Worm (Caenorhabditis elegans): ENCODE data around the gene C07G2.5.

Gene C07G2.5

DNA sequence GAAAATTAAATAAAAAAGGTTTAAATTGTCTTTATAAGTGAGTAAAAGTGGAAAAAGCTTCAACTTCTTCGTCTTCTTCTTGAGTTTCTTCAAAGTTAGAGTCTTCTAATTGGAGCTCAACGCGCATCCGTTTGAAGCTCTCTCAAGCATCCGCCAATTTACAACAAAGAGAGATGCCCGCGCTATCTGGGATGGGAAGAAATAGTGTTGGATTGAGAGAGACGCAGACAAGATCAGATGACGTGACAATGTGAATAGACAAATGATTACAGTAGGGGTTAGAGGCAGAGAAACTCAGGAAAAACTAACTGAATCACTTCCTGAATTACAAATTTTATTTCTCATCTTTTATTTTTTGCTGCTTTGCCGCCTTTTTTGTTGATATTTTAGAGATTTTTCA is 15.9 kb downstream of the C07G2.5 start:
- no peak for TF ChIP-seq zfh-2 (GFP tag; conservative IDR thresholded peaks at IDR 0.05)
- peak; percentile 75 for TF ChIP-seq hmg-1.2 (GFP tag; IDR thresholded peaks at IDR 0.05)
- no peak for TF ChIP-seq Y67H2A.10 (GFP tag; conservative IDR thresholded peaks at IDR 0.05)
- no peak for TF ChIP-seq unc-130 (GFP tag; optimal IDR thresholded peaks at IDR 0.05)
- TF ChIP-seq him-1 (tag; optimal IDR thresholded peaks at IDR 0.05), result no peak
- TF ChIP-seq egl-18 (GFP tag; IDR thresholded peaks at IDR 0.05), result no peak

DNA sequence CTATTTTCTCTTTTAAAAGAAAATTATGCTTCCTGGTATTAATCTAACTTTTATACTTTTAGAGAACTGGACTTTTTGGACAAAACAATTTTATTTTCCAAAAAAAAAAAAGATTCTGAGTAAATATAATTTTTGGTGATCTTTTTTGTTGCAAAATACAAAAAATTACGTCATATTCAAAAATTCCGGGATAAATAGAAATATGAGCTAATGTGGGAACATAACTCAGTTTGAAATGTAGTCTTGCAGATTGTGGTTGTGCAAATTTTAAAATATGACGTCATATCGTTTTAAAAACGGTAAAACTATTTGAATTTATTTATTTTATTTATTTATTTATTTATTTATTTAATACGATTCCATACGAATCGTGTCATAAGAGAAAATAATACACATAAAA is 17.1 kb downstream of the C07G2.5 start:
- TF ChIP-seq attf-3 (GFP tag; conservative IDR thresholded peaks at IDR 0.05), result no peak
- TF ChIP-seq rcor-1 (GFP tag; IDR thresholded peaks at IDR 0.05), result no peak
- no peak for TF ChIP-seq ceh-27 (GFP tag; optimal IDR thresholded peaks at IDR 0.05)
- no peak for TF ChIP-seq Y53F4B.3 (GFP tag; IDR thresholded peaks at IDR 0.05)

DNA sequence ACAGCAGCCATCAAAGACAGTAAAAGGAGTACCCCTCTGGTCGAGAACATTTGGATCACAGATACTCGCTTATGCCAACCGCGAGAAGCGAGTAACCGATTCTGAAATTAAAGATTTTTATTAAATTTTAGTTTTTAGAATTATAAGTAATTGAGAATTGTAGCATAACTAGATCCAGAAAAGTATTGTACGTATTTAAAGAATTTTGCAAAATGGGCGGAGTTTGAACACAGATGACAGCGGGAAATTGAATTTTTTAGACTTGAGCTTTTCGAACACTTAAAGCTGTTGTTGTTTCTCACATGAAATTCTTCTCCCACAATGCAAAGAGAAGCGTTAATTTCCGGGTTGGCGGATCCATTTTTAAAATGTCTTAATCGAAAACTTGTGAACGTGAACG is 21.4 kb downstream of the C07G2.5 start, which contains the start of gene ins-17:
Gene ins-17 (minus strand): TSS at position 101 of the 400 bp plus-strand sequence.
- TF ChIP-seq ets-4 (GFP tag; optimal IDR thresholded peaks at IDR 0.05) (no peak), ztf-3 (GFP tag; optimal IDR thresholded peaks at IDR 0.05) (no peak), T07F8.4 (tag; optimal IDR thresholded peaks at IDR 0.05) (no peak), tbp1 (GFP tag; optimal IDR thresholded peaks at IDR 0.05) (no peak), K11D2.4 (GFP tag; IDR thresholded peaks at IDR 0.05) (no peak), lin-54 (GFP tag; optimal IDR thresholded peaks at IDR 0.05) (no peak), egl-18 (GFP tag; IDR thresholded peaks at IDR 0.05) (no peak), xnd-1 (tag; optimal IDR thresholded peaks at IDR 0.05) (no peak), rec-8 (tag; optimal IDR thresholded peaks at IDR 0.05) (no peak)

DNA sequence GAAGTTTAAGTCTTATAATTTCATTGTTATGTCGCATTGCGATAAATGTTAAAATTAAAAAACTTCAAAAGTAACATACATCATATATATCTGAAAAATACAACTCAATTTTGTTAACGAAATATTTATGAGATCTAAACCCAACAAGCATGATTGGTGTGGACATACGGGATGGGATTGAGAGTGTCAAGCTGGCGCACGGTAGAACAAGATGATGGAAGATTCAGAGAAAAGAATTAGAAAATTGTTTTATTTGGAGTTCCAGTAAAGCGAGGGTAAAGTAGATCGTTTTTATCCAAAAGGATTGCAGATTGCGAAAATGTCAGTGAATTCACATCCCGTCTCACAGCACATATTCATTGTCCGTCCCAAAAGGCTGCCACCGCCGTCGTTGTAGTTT is 22.0 kb downstream of the C07G2.5 start:
- no peak for TF ChIP-seq F37B4.10 (GFP tag; IDR thresholded peaks at IDR 0.05)
- TF ChIP-seq zim-3 (tag; optimal IDR thresholded peaks at IDR 0.05), result peak; percentile 23
- no peak for TF ChIP-seq snpc-1.3 (tag; optimal IDR thresholded peaks at IDR 0.05; ENCODE audit: insufficient read depth)
- no peak for TF ChIP-seq ceh-91 (GFP tag; IDR thresholded peaks at IDR 0.05)
- TF ChIP-seq ztf-18 (tag; optimal IDR thresholded peaks at IDR 0.05), result no peak
- TF ChIP-seq snpc-4 (GFP tag; optimal IDR thresholded peaks at IDR 0.05), result no peak
- TF ChIP-seq snpc-4 (tag; optimal IDR thresholded peaks at IDR 0.05), result no peak
- peak; percentile 67; the same call in 1 of the 2 replicates for TF ChIP-seq lin-26 (GFP tag; IDR thresholded peaks at IDR 0.05)
- no peak for TF ChIP-seq ceh-40 (GFP tag; IDR thresholded peaks at IDR 0.05)
- peak; percentile 52 for TF ChIP-seq tbp1 (GFP tag; optimal IDR thresholded peaks at IDR 0.05)
- TF ChIP-seq B0336.3 (GFP tag; IDR thresholded peaks at IDR 0.05), result peak; percentile 92; the same call in 1 of the 2 replicates
- no peak for TF ChIP-seq nfya-1 (tag; optimal IDR thresholded peaks at IDR 0.05; ENCODE audit: borderline replicate concordance, insufficient read depth)
- 0 out of 2 replicates have a peak, but pooled peaks have one; percentile 35 for TF ChIP-seq bed-1 (GFP tag; IDR thresholded peaks at IDR 0.05)
- TF ChIP-seq mcd-1 (GFP tag; IDR thresholded peaks at IDR 0.05), result no peak
- TF ChIP-seq attf-6 (GFP tag; IDR thresholded peaks at IDR 0.05), result peak; percentile 77
- TF ChIP-seq fkh-3 (tag; optimal IDR thresholded peaks at IDR 0.05), result no peak
- TF ChIP-seq bed-2 (GFP tag; IDR thresholded peaks at IDR 0.05), result no peak
- no peak for TF ChIP-seq nhr-90 (tag; optimal IDR thresholded peaks at IDR 0.05)
- no peak for TF ChIP-seq Y53F4B.3 (GFP tag; IDR thresholded peaks at IDR 0.05)
- TF ChIP-seq B0261.1 (tag; optimal IDR thresholded peaks at IDR 0.05), result no peak
- TF ChIP-seq snpc-3.4 (tag; optimal IDR thresholded peaks at IDR 0.05), result peak; percentile 65
- no peak for TF ChIP-seq snpc-1.1 (tag; optimal IDR thresholded peaks at IDR 0.05; ENCODE audit: insufficient read depth)
- TF ChIP-seq ceh-58 (GFP tag; IDR thresholded peaks at IDR 0.05), result no peak
- no peak for TF ChIP-seq gei-17 (GFP tag; optimal IDR thresholded peaks at IDR 0.05)
- TF ChIP-seq T26A5.8 (tag; optimal IDR thresholded peaks at IDR 0.05), result no peak
- peak; percentile 82 for TF ChIP-seq Y53G8AR.9 (GFP tag; conservative IDR thresholded peaks at IDR 0.05)
- TF ChIP-seq nhr-27 (tag; optimal IDR thresholded peaks at IDR 0.05), result no peak
- TF ChIP-seq rcor-1 (GFP tag; IDR thresholded peaks at IDR 0.05), result peak; percentile 57
- TF ChIP-seq attf-5 (GFP tag; optimal IDR thresholded peaks at IDR 0.05), result peak; percentile 23
- no peak for TF ChIP-seq T07F8.4 (tag; optimal IDR thresholded peaks at IDR 0.05)
